Worm (Caenorhabditis elegans): ENCODE measurements around the gene fbxb-50.
A peak's percentile ranks its signal among the peaks of the same experiment; 100 is the strongest.
"Not testable (repeated sequence)": the region's sequence is repeated elsewhere in the genome, so short reads cannot be mapped to it uniquely, and the experiment has no call there.

fbxb-50 gene

ce11 chrII:1556217-1556616, at the start of gene fbxb-50, which contains the start of gene fbxb-54:
TSS of gene fbxb-50 (plus strand) at chrII:1556443.
TSS of gene fbxb-54 (minus strand) at chrII:1556317.
- TF ChIP-seq unc-39 (tag; optimal IDR thresholded peaks at IDR 0.05); ham-2 (GFP tag; optimal IDR thresholded peaks at IDR 0.05); mab-5 (tag; optimal IDR thresholded peaks at IDR 0.05): not testable (repeated sequence)

- TF ChIP-seq blmp-1 (tag; optimal IDR thresholded peaks at IDR 0.05), result no peak
- no peak for TF ChIP-seq nhr-76 (tag; optimal IDR thresholded peaks at IDR 0.05)
- TF ChIP-seq lsy-2 (tag; optimal IDR thresholded peaks at IDR 0.05), result no peak
- no peak for TF ChIP-seq ham-2 (GFP tag; optimal IDR thresholded peaks at IDR 0.05)
- no peak for TF ChIP-seq snpc-4 (tag; optimal IDR thresholded peaks at IDR 0.05)
- TF ChIP-seq cnd-1 (tag; optimal IDR thresholded peaks at IDR 0.05), result no peak
- no peak for TF ChIP-seq mls-2 (tag; optimal IDR thresholded peaks at IDR 0.05)
- TF ChIP-seq M03D4.4 (tag; optimal IDR thresholded peaks at IDR 0.05), result no peak
- TF ChIP-seq elt-3 (tag; optimal IDR thresholded peaks at IDR 0.05), result no peak
- TF ChIP-seq nhr-12 (tag; optimal IDR thresholded peaks at IDR 0.05), result no peak
- TF ChIP-seq ceh-39 (tag; optimal IDR thresholded peaks at IDR 0.05), result no peak
These were observed 38.9 kb upstream of the fbxb-50 start, which contains the start of gene math-45 for ce11 chrII:1517354-1517753. TSS of gene math-45 (minus strand) at chrII:1517454.

ce11 chrII:1518914-1519313, 37.3 kb upstream of the fbxb-50 start, which contains the start of gene Y51H7BR.8:
TSS of gene Y51H7BR.8 (plus strand) at chrII:1519214.
- TF ChIP-seq ceh-39 (tag; optimal IDR thresholded peaks at IDR 0.05) (no peak), sptf-1 (tag; optimal IDR thresholded peaks at IDR 0.05) (no peak), hlh-1 (tag; optimal IDR thresholded peaks at IDR 0.05) (no peak), unc-120 (tag; optimal IDR thresholded peaks at IDR 0.05; ENCODE audit: poor library complexity, severe bottlenecking) (no peak), pha-4 (tag; optimal IDR thresholded peaks at IDR 0.05) (no peak), ham-2 (GFP tag; optimal IDR thresholded peaks at IDR 0.05) (no peak), unc-39 (tag; optimal IDR thresholded peaks at IDR 0.05) (no peak), nhr-76 (tag; optimal IDR thresholded peaks at IDR 0.05) (no peak), elt-3 (tag; optimal IDR thresholded peaks at IDR 0.05) (no peak), zip-8 (tag; optimal IDR thresholded peaks at IDR 0.05) (no peak), tbx-8 (GFP tag; optimal IDR thresholded peaks at IDR 0.05) (no peak)

ce11 chrII:1519867-1520266, 36.4 kb upstream of the fbxb-50 start:
- TF ChIP-seq zip-8 (tag; optimal IDR thresholded peaks at IDR 0.05) (no peak), nhr-237 (tag; optimal IDR thresholded peaks at IDR 0.05) (no peak), tbx-8 (GFP tag; optimal IDR thresholded peaks at IDR 0.05) (no peak), nhr-76 (tag; optimal IDR thresholded peaks at IDR 0.05) (no peak), lsy-2 (tag; optimal IDR thresholded peaks at IDR 0.05) (no peak), ceh-43 (GFP tag; optimal IDR thresholded peaks at IDR 0.05) (no peak), mep-1 (tag; optimal IDR thresholded peaks at IDR 0.05) (no peak), nhr-12 (tag; optimal IDR thresholded peaks at IDR 0.05) (no peak), nhr-2 (tag; optimal IDR thresholded peaks at IDR 0.05) (no peak), elt-1 (tag; optimal IDR thresholded peaks at IDR 0.05; ENCODE audit: borderline replicate concordance, insufficient read depth) (no peak), blmp-1 (tag; optimal IDR thresholded peaks at IDR 0.05) (no peak), pha-4 (tag; optimal IDR thresholded peaks at IDR 0.05) (no peak), elt-3 (tag; optimal IDR thresholded peaks at IDR 0.05) (no peak), lin-32 (GFP tag; optimal IDR thresholded peaks at IDR 0.05) (no peak), sem-2 (GFP tag; optimal IDR thresholded peaks at IDR 0.05) (peak; percentile 11), ztf-11 (tag; optimal IDR thresholded peaks at IDR 0.05) (no peak), flh-1 (GFP tag; optimal IDR thresholded peaks at IDR 0.05) (no peak), ceh-83 (GFP tag; optimal IDR thresholded peaks at IDR 0.05) (peak; percentile 20), ham-2 (GFP tag; optimal IDR thresholded peaks at IDR 0.05) (no peak), cnd-1 (tag; optimal IDR thresholded peaks at IDR 0.05) (no peak), lin-13 (tag; optimal IDR thresholded peaks at IDR 0.05) (no peak), ces-1 (GFP tag; optimal IDR thresholded peaks at IDR 0.05) (peak; percentile 29), unc-62 (GFP tag; optimal IDR thresholded peaks at IDR 0.05) (no peak), snpc-4 (tag; optimal IDR thresholded peaks at IDR 0.05) (no peak), bed-3 (GFP tag; optimal IDR thresholded peaks at IDR 0.05) (no peak), ceh-39 (tag; optimal IDR thresholded peaks at IDR 0.05) (no peak), unc-39 (tag; optimal IDR thresholded peaks at IDR 0.05) (no peak), mab-5 (tag; optimal IDR thresholded peaks at IDR 0.05) (no peak), unc-120 (tag; optimal IDR thresholded peaks at IDR 0.05; ENCODE audit: poor library complexity, severe bottlenecking) (no peak), mls-2 (tag; optimal IDR thresholded peaks at IDR 0.05) (peak; percentile 28), M03D4.4 (tag; optimal IDR thresholded peaks at IDR 0.05) (no peak), sptf-1 (tag; optimal IDR thresholded peaks at IDR 0.05) (peak; percentile 54)

All from whole organism, mixed stage, embryonic.